Fruit fly (Drosophila melanogaster) S2 (cell line): ENCODE data around the gene Acat2.

Source experiments
- CG8478 ChIP-seq: fragments of >200 bp; optimal IDR thresholded peaks from 2 replicates; lab custom pipeline; 2018
- CTCF ChIP-seq, 2 experiments: fragments of >200 bp; optimal IDR thresholded peaks; 2 replicates each; lab custom pipeline; 2018

- TF ChIP-seq CTCF (optimal IDR thresholded peaks at IDR 0.05; lab: Kevin White, UChicago) (no peak), CG8478 (lab: Kevin White, UChicago) (no peak)
These were observed 20.0 kb downstream of the Acat2 start, which contains the start of gene CG9184 for dm6 chr3L:1322706-1323105.
